Fruit fly (Drosophila melanogaster) whole organism, embryonic: ENCODE measurements around the gene Pi3K21B.

Experiments
- Aef1 ChIP-seq: fragments of 200-800 bp; sonication (Bioruptor generic); IDR thresholded peaks from 3 replicates; pipeline ENCODE4 v1.3.6; 2022; ENCODE audit warnings: missing biosample characterization, missing genetic modification characterization
- Atf3 ChIP-seq: fragments of 200-800 bp; sonication (Bioruptor generic); optimal IDR thresholded peaks from 3 replicates; lab custom pipeline; 2016; ENCODE audit warnings: missing biosample characterization, missing genetic modification characterization
- CG10274 ChIP-seq: fragments of 200-800 bp; sonication (Bioruptor generic); optimal IDR thresholded peaks from 3 replicates; lab custom pipeline; 2017; ENCODE audit warnings: missing biosample characterization, mild to moderate bottlenecking, missing genetic modification characterization
- CG12236 ChIP-seq: fragments of 200-800 bp; sonication (Bioruptor generic); optimal IDR thresholded peaks from 2 replicates; lab custom pipeline; 2016; ENCODE audit warnings: missing biosample characterization, missing genetic modification characterization
- CG12942 ChIP-seq: fragments of 200-800 bp; sonication (Bioruptor generic); optimal IDR thresholded peaks from 3 replicates; lab custom pipeline; 2016; ENCODE audit warnings: missing biosample characterization, missing genetic modification characterization
- CG13894 ChIP-seq: fragments of 200-800 bp; sonication (Bioruptor generic); optimal IDR thresholded peaks from 3 replicates; lab custom pipeline; 2018; ENCODE audit warnings: missing biosample characterization, mild to moderate bottlenecking, missing genetic modification characterization, moderate library complexity
- CG16779 ChIP-seq: fragments of 200-800 bp; sonication (Bioruptor generic); IDR thresholded peaks from 2 replicates; pipeline ENCODE4 v1.3.6; 2022; ENCODE audit warnings: missing biosample characterization, missing genetic modification characterization
- CG17385 ChIP-seq: fragments of 200-800 bp; sonication (Bioruptor generic); optimal IDR thresholded peaks from 3 replicates; lab custom pipeline; 2018; ENCODE audit warnings: missing biosample characterization, mild to moderate bottlenecking, missing genetic modification characterization
- CG18764 ChIP-seq: fragments of 200-800 bp; sonication (Bioruptor generic); optimal IDR thresholded peaks from 3 replicates; lab custom pipeline; 2016; ENCODE audit warnings: missing biosample characterization, missing genetic modification characterization
- CG30431 ChIP-seq: fragments of 200-800 bp; sonication (Bioruptor generic); optimal IDR thresholded peaks from 2 replicates; lab custom pipeline; 2017; ENCODE audit warnings: missing biosample characterization, missing genetic modification characterization
- CG3847 ChIP-seq: fragments of 200-800 bp; sonication (Bioruptor generic); IDR thresholded peaks from 2 replicates; pipeline ENCODE4 v1.3.6; 2022; ENCODE audit warnings: missing biosample characterization, missing genetic modification characterization
- CG42726 ChIP-seq: fragments of 200-800 bp; sonication (Bioruptor generic); IDR thresholded peaks from 2 replicates; pipeline ENCODE4 v1.3.6; 2022; ENCODE audit warnings: missing biosample characterization, missing genetic modification characterization; ENCODE audit not compliant: partially characterized antibody
- CG4360 ChIP-seq: fragments of 200-800 bp; sonication (Bioruptor generic); IDR thresholded peaks from 2 replicates; pipeline ENCODE4 v1.3.6; 2022; ENCODE audit warnings: missing biosample characterization, missing genetic modification characterization
- CG4424 ChIP-seq: fragments of 200-800 bp; sonication (Bioruptor generic); optimal IDR thresholded peaks from 3 replicates; lab custom pipeline; 2016; ENCODE audit warnings: missing biosample characterization, missing genetic modification characterization
- CG6683 ChIP-seq: fragments of 200-800 bp; sonication (Bioruptor generic); optimal IDR thresholded peaks from 2 replicates; lab custom pipeline; 2017; ENCODE audit warnings: missing biosample characterization, mild to moderate bottlenecking, missing genetic modification characterization, missing genetic modification reagents
- CG7745 ChIP-seq: fragments of 200-800 bp; sonication (Bioruptor generic); optimal IDR thresholded peaks from 2 replicates; lab custom pipeline; 2018; ENCODE audit warnings: missing biosample characterization, mild to moderate bottlenecking, missing genetic modification characterization, moderate library complexity
- CG8281 ChIP-seq: fragments of 200-800 bp; sonication (Bioruptor generic); optimal IDR thresholded peaks from 2 replicates; lab custom pipeline; 2018; ENCODE audit warnings: missing biosample characterization, mild to moderate bottlenecking, missing genetic modification characterization, moderate library complexity
- E2f2 ChIP-seq: fragments of 200-800 bp; sonication (Bioruptor generic); IDR thresholded peaks from 2 replicates; pipeline ENCODE4 v1.3.6; 2022; ENCODE audit warnings: missing biosample characterization, missing genetic modification characterization
- Eip74EF ChIP-seq, 2 experiments: fragments of 200-800 bp in 1 of 2; fragments of >200 bp in 1 of 2; sonication (Bioruptor generic) in 1 of 2; optimal IDR thresholded peaks; 2 replicates each; lab custom pipeline; 2017 to 2019; ENCODE audit warnings: missing biosample characterization in 2 of 2, missing genetic modification characterization in 2 of 2, mild to moderate bottlenecking in 1 of 2, moderate library complexity in 1 of 2
- Ets97D ChIP-seq: fragments of 200-800 bp; sonication (Bioruptor generic); optimal IDR thresholded peaks from 3 replicates; lab custom pipeline; 2016; ENCODE audit warnings: missing biosample characterization, missing genetic modification characterization
- Fer1 ChIP-seq: fragments of 200-800 bp; sonication (Bioruptor generic); optimal IDR thresholded peaks from 2 replicates; lab custom pipeline; 2017; ENCODE audit warnings: missing biosample characterization, mild to moderate bottlenecking, missing genetic modification characterization
- GATAe ChIP-seq: fragments of 200-800 bp; sonication (Bioruptor generic); conservative IDR thresholded peaks from 2 replicates; pipeline ENCODE4 v1.3.6; 2022; ENCODE audit warnings: missing biosample characterization, missing genetic modification characterization
- Gsc ChIP-seq: fragments of 200-800 bp; sonication (Bioruptor generic); IDR thresholded peaks from 2 replicates; pipeline ENCODE4 v1.3.6; 2022; ENCODE audit warnings: missing biosample characterization, missing genetic modification characterization
- HHEX ChIP-seq: fragments of 200-800 bp; sonication (Bioruptor generic); optimal IDR thresholded peaks from 3 replicates; lab custom pipeline; 2017; ENCODE audit warnings: missing biosample characterization, mild to moderate bottlenecking, missing genetic modification characterization, missing genetic modification reagents
- HLH3B ChIP-seq: fragments of 200-800 bp; sonication (Bioruptor generic); IDR thresholded peaks from 2 replicates; pipeline ENCODE4 v1.3.6; 2022; ENCODE audit warnings: missing biosample characterization, missing genetic modification characterization
- HLH4C ChIP-seq: fragments of 200-800 bp; sonication (Bioruptor generic); IDR thresholded peaks from 3 replicates; pipeline ENCODE4 v1.3.6; 2022; ENCODE audit warnings: missing biosample characterization, missing genetic modification characterization; ENCODE audit not compliant: partially characterized antibody
- Myb ChIP-seq: fragments of 200-800 bp; sonication (Bioruptor generic); optimal IDR thresholded peaks from 2 replicates; lab custom pipeline; 2016; ENCODE audit warnings: missing biosample characterization, missing genetic modification characterization
- NFAT ChIP-seq: fragments of 200-800 bp; sonication (Bioruptor generic); IDR thresholded peaks from 2 replicates; pipeline ENCODE4 v1.3.6; 2022; ENCODE audit warnings: missing biosample characterization, missing genetic modification characterization
- Oli ChIP-seq: fragments of 200-800 bp; sonication (Bioruptor generic); optimal IDR thresholded peaks from 2 replicates; lab custom pipeline; 2018; ENCODE audit warnings: missing biosample characterization, mild to moderate bottlenecking, missing genetic modification characterization, moderate library complexity
- abd-A ChIP-seq: fragments of 200-800 bp; sonication (Bioruptor generic); optimal IDR thresholded peaks from 3 replicates; lab custom pipeline; 2019; ENCODE audit warnings: missing biosample characterization, mild to moderate bottlenecking, missing genetic modification characterization, moderate library complexity
- croc ChIP-seq: fragments of 200-800 bp; sonication (Bioruptor generic); conservative IDR thresholded peaks from 3 replicates; pipeline ENCODE4 v1.3.6; 2022; ENCODE audit warnings: missing biosample characterization, missing genetic modification characterization
- crol ChIP-seq: fragments of 200-800 bp; sonication (Bioruptor generic); IDR thresholded peaks from 2 replicates; pipeline ENCODE4 v1.3.6; 2022; ENCODE audit warnings: missing biosample characterization, missing genetic modification characterization
- disco-r ChIP-seq: fragments of 200-800 bp; sonication (Bioruptor generic); optimal IDR thresholded peaks from 2 replicates; lab custom pipeline; 2016; ENCODE audit warnings: missing biosample characterization, missing genetic modification characterization
- dmrt11E ChIP-seq: fragments of 200-800 bp; sonication (Bioruptor generic); optimal IDR thresholded peaks from 3 replicates; lab custom pipeline; 2018; ENCODE audit warnings: missing biosample characterization, mild to moderate bottlenecking, missing genetic modification characterization, moderate library complexity
- dpn ChIP-seq, 2 experiments: fragments of 200-800 bp; sonication (Bioruptor generic); optimal IDR thresholded peaks; 3 replicates each; lab custom pipeline; 2016; ENCODE audit warnings: missing biosample characterization in 2 of 2, missing genetic modification characterization in 2 of 2
- en ChIP-seq: fragments of 200-800 bp; sonication (Bioruptor generic); optimal IDR thresholded peaks from 2 replicates; lab custom pipeline; 2016; ENCODE audit warnings: missing biosample characterization, missing genetic modification characterization
- grn ChIP-seq: fragments of 200-800 bp; sonication (Bioruptor generic); optimal IDR thresholded peaks from 3 replicates; lab custom pipeline; 2017; ENCODE audit warnings: missing biosample characterization, missing genetic modification characterization
- hkb ChIP-seq, 2 experiments: fragments of 200-800 bp in 1 of 2; fragments of >200 bp in 1 of 2; sonication (Bioruptor generic) in 1 of 2; IDR thresholded peaks in 1 of 2; optimal IDR thresholded peaks in 1 of 2; 2 replicates each; pipeline versions ENCODE4 v1.3.6 to Lab custom; 2017 to 2022; ENCODE audit warnings: missing biosample characterization in 1 of 2, missing genetic modification characterization in 1 of 2
- jumu ChIP-seq: fragments of 200-800 bp; sonication (Bioruptor generic); optimal IDR thresholded peaks from 3 replicates; lab custom pipeline; 2016; ENCODE audit warnings: missing biosample characterization, missing genetic modification characterization
- kni ChIP-seq: fragments of 200-800 bp; sonication (Bioruptor generic); optimal IDR thresholded peaks from 3 replicates; lab custom pipeline; 2017; ENCODE audit warnings: mild to moderate bottlenecking, missing biosample characterization, missing genetic modification reagents, missing genetic modification characterization
- lola ChIP-seq, 3 experiments: fragments of >200 bp in 2 of 3; fragments of 200-800 bp in 1 of 3; sonication (Bioruptor generic) in 1 of 3; optimal IDR thresholded peaks; 2 replicates each; lab custom pipeline; 2017 to 2019; ENCODE audit warnings: missing biosample characterization in 3 of 3, missing genetic modification characterization in 3 of 3, mild to moderate bottlenecking in 1 of 3, moderate library complexity in 1 of 3
- lov ChIP-seq, 2 experiments: fragments of 200-800 bp in 1 of 2; fragments of >200 bp in 1 of 2; sonication (Bioruptor generic) in 1 of 2; IDR thresholded peaks in 1 of 2; optimal IDR thresholded peaks in 1 of 2; 2 replicates in 1 of 2; 3 replicates in 1 of 2; pipeline versions ENCODE4 v1.3.6 to Lab custom; 2017 to 2022; ENCODE audit warnings: missing biosample characterization in 1 of 2, missing genetic modification characterization in 1 of 2
- mld ChIP-seq: fragments of 200-800 bp; sonication (Bioruptor generic); IDR thresholded peaks from 3 replicates; pipeline ENCODE4 v1.3.6; 2022; ENCODE audit warnings: missing biosample characterization, missing genetic modification characterization; ENCODE audit not compliant: partially characterized antibody
- ranshi ChIP-seq: fragments of 200-800 bp; sonication (Bioruptor generic); IDR thresholded peaks from 2 replicates; pipeline ENCODE4 v1.3.6; 2022; ENCODE audit warnings: missing biosample characterization, missing genetic modification characterization
- slou ChIP-seq: fragments of 200-800 bp; sonication (Bioruptor generic); optimal IDR thresholded peaks from 3 replicates; lab custom pipeline; 2016; ENCODE audit warnings: missing biosample characterization, missing genetic modification characterization
- tna ChIP-seq: fragments of 200-800 bp; sonication (Bioruptor generic); IDR thresholded peaks from 2 replicates; pipeline ENCODE4 v1.3.6; 2022; ENCODE audit warnings: missing biosample characterization, missing genetic modification characterization; ENCODE audit not compliant: partially characterized antibody
- tx ChIP-seq: fragments of 200-800 bp; sonication (Bioruptor generic); optimal IDR thresholded peaks from 2 replicates; lab custom pipeline; 2016; ENCODE audit warnings: missing biosample characterization, missing genetic modification characterization
- vvl ChIP-seq: fragments of 200-800 bp; sonication (Bioruptor generic); IDR thresholded peaks from 2 replicates; pipeline ENCODE4 v1.3.6; 2022; ENCODE audit warnings: missing biosample characterization, missing genetic modification characterization
- wdn ChIP-seq: fragments of 200-800 bp; sonication (Bioruptor generic); IDR thresholded peaks from 2 replicates; pipeline ENCODE4 v1.3.6; 2022; ENCODE audit warnings: missing biosample characterization, missing genetic modification characterization

Gene Pi3K21B

DNA sequence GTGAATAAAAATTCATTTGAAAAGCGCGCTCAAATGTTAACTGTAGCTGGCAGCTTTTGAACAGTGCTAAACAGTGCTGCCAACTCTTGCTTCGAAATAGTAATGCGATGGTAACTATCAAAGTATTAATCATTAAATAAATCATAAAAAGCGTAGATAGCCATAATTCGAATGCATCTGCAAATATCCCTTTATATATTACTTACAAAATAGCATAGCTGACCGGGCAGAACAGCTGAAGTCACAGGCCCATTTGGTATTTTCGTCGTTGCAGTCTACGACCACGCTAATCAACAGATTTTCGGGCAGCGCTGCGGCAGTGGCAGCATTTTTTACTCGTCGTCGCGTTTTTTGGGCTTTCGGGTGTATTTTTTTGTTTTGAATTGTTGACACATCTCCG, 8.0 kb downstream of the Pi3K21B start, which contains the start of gene Plc21C (continued):
- TF ChIP-seq abd-A (tag; lab: Kevin White, UChicago) (peak; percentile 13), CG7745 (tag; lab: Kevin White, UChicago) (no peak), Aef1 (GFP tag; lab: Robert Waterston, UW) (no peak), Ets97D (peak; percentile 84), CG13894 (tag; lab: Kevin White, UChicago) (peak; percentile 60), CG4424 (peak; percentile 26), CG12942 (GFP tag; lab: Kevin White, UChicago) (peak; percentile 13), ranshi (GFP tag; lab: Robert Waterston, UW) (no peak), crol (no peak), disco-r (GFP tag; lab: Kevin White, UChicago) (no peak), Eip74EF (GFP tag; optimal IDR thresholded peaks at IDR 0.05; lab: Kevin White, UChicago) (no peak), CG6683 (GFP tag; lab: Kevin White, UChicago) (no peak), lola (GFP tag; optimal IDR thresholded peaks at IDR 0.05; lab: Kevin White, UChicago) (peak in 1 of 3 experiments; percentile 22), GATAe (GFP tag; lab: Robert Waterston, UW) (no peak), Oli (tag; lab: Kevin White, UChicago) (no peak), Myb (peak; percentile 71), vvl (GFP tag; lab: Robert Waterston, UW) (peak; percentile 65), HLH3B (GFP tag; lab: Robert Waterston, UW) (no peak; the same call in 1 of the 2 replicates), grn (GFP tag; lab: Kevin White, UChicago) (peak; percentile 48), HLH4C (GFP tag; lab: Robert Waterston, UW) (0 out of 3 replicates have a peak, but pooled peaks have one; percentile 23), E2f2 (peak; percentile 100), CG17385 (GFP tag; lab: Kevin White, UChicago) (no peak), Gsc (GFP tag; lab: Robert Waterston, UW) (no peak), CG42726 (no peak; the same call in 1 of the 2 replicates), lov (optimal IDR thresholded peaks at IDR 0.05; lab: Kevin White, UChicago) (no peak), lov (GFP tag; IDR thresholded peaks at IDR 0.05; lab: Robert Waterston, UW) (no peak), CG30431 (GFP tag; lab: Kevin White, UChicago) (no peak), dpn (GFP tag; optimal IDR thresholded peaks at IDR 0.05; lab: Kevin White, UChicago) (peak; percentile 51 to 57), NFAT (GFP tag; lab: Robert Waterston, UW) (0 out of 2 replicates have a peak, but pooled peaks have one; percentile 29), mld (no peak), wdn (GFP tag; lab: Robert Waterston, UW) (no peak), CG12236 (no peak), croc (no peak), CG10274 (GFP tag; lab: Kevin White, UChicago) (no peak), jumu (GFP tag; lab: Kevin White, UChicago) (peak; percentile 41), hkb (optimal IDR thresholded peaks at IDR 0.05; lab: Kevin White, UChicago) (no peak), hkb (GFP tag; IDR thresholded peaks at IDR 0.05; lab: Robert Waterston, UW) (0 out of 2 replicates have a peak, but pooled peaks have one; percentile 19), CG8281 (tag; lab: Kevin White, UChicago) (no peak), en (no peak), dmrt11E (no peak), tna (GFP tag; lab: Robert Waterston, UW) (no peak), HHEX (no peak), kni (GFP tag; lab: Kevin White, UChicago) (peak; percentile 10), CG4360 (no peak), CG18764 (GFP tag; lab: Kevin White, UChicago) (no peak), Atf3 (no peak), CG3847 (GFP tag; lab: Robert Waterston, UW) (peak; percentile 85), CG16779 (no peak), tx (GFP tag; lab: Kevin White, UChicago) (peak; percentile 33), slou (GFP tag; lab: Kevin White, UChicago) (peak; percentile 56), Fer1 (GFP tag; lab: Kevin White, UChicago) (peak; percentile 51)
